Fruit fly (Drosophila melanogaster): ENCODE data around the gene CG46025.

DNA sequence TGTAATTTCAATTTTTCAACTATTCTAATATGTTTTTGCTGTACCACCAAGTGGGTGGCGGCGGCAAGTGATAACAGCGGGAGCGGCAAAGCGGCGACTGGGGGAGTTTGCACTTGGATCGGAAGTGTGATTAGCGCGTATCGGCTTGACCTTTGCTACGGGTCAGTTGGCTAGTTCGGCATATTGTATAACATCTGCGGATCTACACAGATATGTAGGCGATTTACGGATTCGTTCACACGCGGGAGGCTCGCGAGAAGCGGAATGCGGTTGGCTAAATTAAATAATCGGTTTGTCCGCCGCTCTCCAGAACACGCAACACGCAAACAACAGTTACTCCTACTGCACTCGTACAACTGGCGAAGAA is 36.1 kb downstream of the CG46025 start:
- TF ChIP-seq h (optimal IDR thresholded peaks at IDR 0.05) (no peak), psq (optimal IDR thresholded peaks at IDR 0.05) (no peak), Myc (optimal IDR thresholded peaks at IDR 0.05) (no peak), insv (optimal IDR thresholded peaks at IDR 0.05) (no peak)

All from Kc167 (cell line).